Worm (Caenorhabditis elegans): ENCODE data around the gene K12H6.7.

K12H6.7 gene

DNA sequence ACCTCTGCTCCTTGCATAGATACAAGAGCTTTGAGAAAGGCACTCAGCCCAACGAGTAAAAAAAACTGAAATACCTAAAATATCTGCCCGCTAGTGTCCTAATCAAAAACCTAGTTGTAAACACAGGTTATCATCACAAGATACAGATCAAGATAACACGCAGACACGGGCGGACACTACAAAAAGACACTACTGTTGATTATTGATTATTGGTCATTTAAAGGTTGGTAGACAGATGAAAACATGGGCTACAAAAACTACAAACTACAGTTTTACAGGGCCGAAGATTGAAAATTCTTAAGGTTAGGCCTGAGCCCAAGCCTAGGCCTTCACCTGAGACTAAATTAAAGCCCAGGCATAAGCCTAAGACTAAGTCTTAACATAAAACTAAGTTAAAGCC, 22.1 kb upstream of the K12H6.7 start:
- no peak for TF ChIP-seq snpc-1.3 (tag; optimal IDR thresholded peaks at IDR 0.05; ENCODE audit: insufficient read depth)
- no peak for TF ChIP-seq tbp1 (GFP tag; optimal IDR thresholded peaks at IDR 0.05)
- no peak for TF ChIP-seq F55B11.4 (tag; optimal IDR thresholded peaks at IDR 0.05; ENCODE audit: borderline replicate concordance, insufficient read depth)
- TF ChIP-seq dpff-1 (tag; optimal IDR thresholded peaks at IDR 0.05) = no peak
- TF ChIP-seq madf-6 (GFP tag; IDR thresholded peaks at IDR 0.05) = no peak
- no peak for TF ChIP-seq lag-1 (GFP tag; IDR thresholded peaks at IDR 0.05)
- no peak for TF ChIP-seq rec-8 (tag; optimal IDR thresholded peaks at IDR 0.05)
- TF ChIP-seq nfya-2 (GFP tag; IDR thresholded peaks at IDR 0.05) = no peak

DNA sequence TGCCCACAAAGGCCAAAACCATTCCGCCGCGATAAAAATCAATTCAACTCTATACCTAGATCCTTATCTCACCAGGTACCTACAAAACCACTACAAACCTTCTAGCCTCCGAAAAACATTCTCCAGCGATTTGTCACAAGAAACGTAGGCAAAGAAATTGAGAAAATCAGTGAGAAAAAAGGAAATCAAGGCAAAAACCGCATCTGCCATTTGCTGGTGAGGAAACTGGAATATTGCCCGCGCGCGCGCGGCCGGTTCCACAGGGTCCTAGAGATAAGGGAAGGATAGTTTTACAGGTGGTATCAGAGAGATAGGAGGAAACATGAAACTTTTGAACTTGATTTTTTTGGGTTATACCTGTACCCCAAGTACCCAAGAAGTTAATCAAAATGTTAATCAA, 20.8 kb upstream of the K12H6.7 start:
- no peak for TF ChIP-seq gei-17 (GFP tag; optimal IDR thresholded peaks at IDR 0.05)
- no peak for TF ChIP-seq Y79H2A.3 (GFP tag; conservative IDR thresholded peaks at IDR 0.05)
- TF ChIP-seq cebp-1 (GFP tag; IDR thresholded peaks at IDR 0.05) = no peak
- no peak for TF ChIP-seq cebp-1 (tag; optimal IDR thresholded peaks at IDR 0.05)
- no peak for TF ChIP-seq snpc-1.3 (tag; optimal IDR thresholded peaks at IDR 0.05; ENCODE audit: insufficient read depth)
- TF ChIP-seq zfh-2 (GFP tag; conservative IDR thresholded peaks at IDR 0.05) = no peak
- no peak for TF ChIP-seq lin-26 (GFP tag; IDR thresholded peaks at IDR 0.05)
- TF ChIP-seq ztf-26 (tag; optimal IDR thresholded peaks at IDR 0.05) = no peak
- TF ChIP-seq attf-5 (GFP tag; optimal IDR thresholded peaks at IDR 0.05) = no peak
- TF ChIP-seq madf-10 (tag; optimal IDR thresholded peaks at IDR 0.05) = no peak
- no peak for TF ChIP-seq ztf-18 (tag; optimal IDR thresholded peaks at IDR 0.05)
- TF ChIP-seq lag-1 (GFP tag; IDR thresholded peaks at IDR 0.05) = no peak
- TF ChIP-seq xnd-1 (tag; optimal IDR thresholded peaks at IDR 0.05) = no peak
- no peak for TF ChIP-seq unc-62 (GFP tag; optimal IDR thresholded peaks at IDR 0.05)
- no peak for TF ChIP-seq him-1 (tag; optimal IDR thresholded peaks at IDR 0.05)
- no peak for TF ChIP-seq nhr-120 (GFP tag; IDR thresholded peaks at IDR 0.05)
- no peak for TF ChIP-seq hmg-20 (GFP tag; IDR thresholded peaks at IDR 0.05)
- TF ChIP-seq lir-1 (GFP tag; conservative IDR thresholded peaks at IDR 0.05) = no peak
- no peak for TF ChIP-seq let-607 (tag; optimal IDR thresholded peaks at IDR 0.05)
- no peak for TF ChIP-seq ekl-4 (GFP tag; IDR thresholded peaks at IDR 0.05)
- TF ChIP-seq K12H6.12 (tag; optimal IDR thresholded peaks at IDR 0.05) = no peak

DNA sequence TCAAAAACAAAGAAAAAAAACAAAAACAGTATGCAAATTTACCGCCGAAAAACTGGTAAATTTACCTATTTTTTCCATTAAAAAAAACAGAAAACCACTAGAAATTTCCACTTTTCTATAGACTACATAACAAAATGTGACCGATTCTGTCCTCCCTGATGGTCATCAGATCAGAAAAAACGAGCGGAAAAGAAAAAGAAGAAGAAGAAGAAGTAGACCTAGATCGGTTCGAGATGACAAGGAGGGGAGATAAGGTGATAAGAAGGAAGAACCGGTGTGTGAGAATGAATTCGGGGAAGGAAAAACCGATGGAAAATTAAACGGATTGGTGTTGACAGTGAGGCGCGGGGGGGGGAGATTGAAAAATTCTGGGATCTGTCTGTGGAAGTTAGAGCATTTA, 19.4 kb upstream of the K12H6.7 start:
- TF ChIP-seq snpc-3.4 (tag; optimal IDR thresholded peaks at IDR 0.05) (no peak), ceh-100 (GFP tag; IDR thresholded peaks at IDR 0.05) (no peak), B0035.1 (tag; optimal IDR thresholded peaks at IDR 0.05) (no peak), dpl-1 (GFP tag; optimal IDR thresholded peaks at IDR 0.05) (no peak), mel-28 (tag; optimal IDR thresholded peaks at IDR 0.05; ENCODE audit: borderline replicate concordance) (no peak), nhr-179 (tag; optimal IDR thresholded peaks at IDR 0.05) (no peak), Y79H2A.3 (GFP tag; conservative IDR thresholded peaks at IDR 0.05) (no peak), attf-3 (GFP tag; conservative IDR thresholded peaks at IDR 0.05) (no peak), snpc-1.3 (tag; optimal IDR thresholded peaks at IDR 0.05; ENCODE audit: insufficient read depth) (no peak), lag-1 (GFP tag; IDR thresholded peaks at IDR 0.05) (no peak), ama-1 (optimal IDR thresholded peaks at IDR 0.05) (no peak), ama-1 (GFP tag; optimal IDR thresholded peaks at IDR 0.05) (no peak), ztf-28 (GFP tag; IDR thresholded peaks at IDR 0.05) (no peak), Y95B8A.8 (GFP tag; IDR thresholded peaks at IDR 0.05) (no peak), attf-5 (GFP tag; optimal IDR thresholded peaks at IDR 0.05) (no peak), lin-35 (GFP tag; optimal IDR thresholded peaks at IDR 0.05) (no peak), let-607 (tag; optimal IDR thresholded peaks at IDR 0.05) (no peak)
